Fruit fly (Drosophila melanogaster) whole organism, embryonic: ENCODE data around the gene CG5969.

Source experiments
- Abd-B ChIP-seq: fragments of 200-800 bp; sonication (Bioruptor generic); optimal IDR thresholded peaks from 2 replicates; lab custom pipeline; 2018; ENCODE audit warnings: missing biosample characterization, mild to moderate bottlenecking, missing genetic modification characterization, moderate library complexity
- Aef1 ChIP-seq: fragments of 200-800 bp; sonication (Bioruptor generic); IDR thresholded peaks from 3 replicates; pipeline ENCODE4 v1.3.6; 2022; ENCODE audit warnings: missing biosample characterization, missing genetic modification characterization
- Blimp-1 ChIP-seq: fragments of 200-800 bp; sonication (Bioruptor generic); optimal IDR thresholded peaks from 3 replicates; lab custom pipeline; 2018; ENCODE audit warnings: missing biosample characterization, missing genetic modification characterization, mild to moderate bottlenecking, moderate library complexity, missing genetic modification reagents
- CG12155 ChIP-seq: fragments of 200-800 bp; sonication (Bioruptor generic); optimal IDR thresholded peaks from 3 replicates; lab custom pipeline; 2016; ENCODE audit warnings: missing biosample characterization, missing genetic modification characterization
- CG13123 ChIP-seq: fragments of 200-800 bp; sonication (Bioruptor generic); optimal IDR thresholded peaks from 2 replicates; lab custom pipeline; 2016; ENCODE audit warnings: missing biosample characterization, missing genetic modification characterization
- CG13287 ChIP-seq: fragments of 200-800 bp; sonication (Bioruptor generic); IDR thresholded peaks from 2 replicates; pipeline ENCODE4 v1.3.6; 2022; ENCODE audit warnings: missing biosample characterization, missing genetic modification characterization; ENCODE audit not compliant: partially characterized antibody
- CG1647 ChIP-seq: fragments of 200-800 bp; sonication (Bioruptor generic); optimal IDR thresholded peaks from 3 replicates; lab custom pipeline; 2016; ENCODE audit warnings: missing biosample characterization, missing genetic modification characterization
- CG17186 ChIP-seq: fragments of 200-800 bp; sonication (Bioruptor generic); optimal IDR thresholded peaks from 3 replicates; lab custom pipeline; 2017; ENCODE audit warnings: missing biosample characterization, missing genetic modification reagents, missing genetic modification characterization
- CG17385 ChIP-seq: fragments of 200-800 bp; sonication (Bioruptor generic); optimal IDR thresholded peaks from 3 replicates; lab custom pipeline; 2018; ENCODE audit warnings: missing biosample characterization, mild to moderate bottlenecking, missing genetic modification characterization
- CG18764 ChIP-seq: fragments of 200-800 bp; sonication (Bioruptor generic); optimal IDR thresholded peaks from 3 replicates; lab custom pipeline; 2016; ENCODE audit warnings: missing biosample characterization, missing genetic modification characterization
- CG3407 ChIP-seq: fragments of 200-800 bp; sonication (Bioruptor generic); optimal IDR thresholded peaks from 2 replicates; lab custom pipeline; 2018; ENCODE audit warnings: missing biosample characterization, mild to moderate bottlenecking, missing genetic modification characterization
- CG4360 ChIP-seq: fragments of 200-800 bp; sonication (Bioruptor generic); IDR thresholded peaks from 2 replicates; pipeline ENCODE4 v1.3.6; 2022; ENCODE audit warnings: missing biosample characterization, missing genetic modification characterization
- CG4707 ChIP-seq: fragments of 200-800 bp; sonication (Bioruptor generic); optimal IDR thresholded peaks from 2 replicates; lab custom pipeline; 2018; ENCODE audit warnings: missing biosample characterization, mild to moderate bottlenecking, missing genetic modification characterization, moderate library complexity
- CG6254 ChIP-seq: fragments of 200-800 bp; sonication (Bioruptor generic); optimal IDR thresholded peaks from 3 replicates; lab custom pipeline; 2017; ENCODE audit warnings: mild to moderate bottlenecking, missing biosample characterization, missing genetic modification reagents, missing genetic modification characterization
- CG8359 ChIP-seq: fragments of 200-800 bp; sonication (Bioruptor generic); optimal IDR thresholded peaks from 2 replicates; lab custom pipeline; 2017; ENCODE audit warnings: missing biosample characterization, mild to moderate bottlenecking, missing genetic modification characterization, borderline replicate concordance
- Dad ChIP-seq: fragments of 200-800 bp; sonication (Bioruptor generic); optimal IDR thresholded peaks from 3 replicates; lab custom pipeline; 2016; ENCODE audit warnings: missing biosample characterization, missing genetic modification characterization
- Doc3 ChIP-seq: fragments of 200-800 bp; sonication (Bioruptor generic); IDR thresholded peaks from 3 replicates; pipeline ENCODE4 v1.3.6; 2022; ENCODE audit warnings: missing biosample characterization, missing genetic modification characterization; ENCODE audit not compliant: partially characterized antibody
- E2f2 ChIP-seq: fragments of 200-800 bp; sonication (Bioruptor generic); IDR thresholded peaks from 2 replicates; pipeline ENCODE4 v1.3.6; 2022; ENCODE audit warnings: missing biosample characterization, missing genetic modification characterization
- Fer2 ChIP-seq: fragments of 200-800 bp; sonication (Bioruptor generic); optimal IDR thresholded peaks from 2 replicates; lab custom pipeline; 2018; ENCODE audit warnings: missing biosample characterization, mild to moderate bottlenecking, missing genetic modification characterization, moderate library complexity
- Gug ChIP-seq: fragments of 200-800 bp; sonication (Bioruptor generic); IDR thresholded peaks from 4 replicates; pipeline ENCODE4 v1.3.6; 2022; ENCODE audit warnings: missing biosample characterization, missing genetic modification characterization
- Hmr ChIP-seq: fragments of 200-800 bp; sonication (Bioruptor generic); optimal IDR thresholded peaks from 3 replicates; lab custom pipeline; 2017; ENCODE audit warnings: mild to moderate bottlenecking, missing biosample characterization, missing genetic modification reagents, missing genetic modification characterization
- MESR4 ChIP-seq: fragments of 200-800 bp; sonication (Bioruptor generic); optimal IDR thresholded peaks from 2 replicates; lab custom pipeline; 2018; ENCODE audit warnings: missing biosample characterization, mild to moderate bottlenecking, missing genetic modification characterization, moderate library complexity
- Max ChIP-seq: fragments of 200-800 bp; sonication (Bioruptor generic); optimal IDR thresholded peaks from 2 replicates; lab custom pipeline; 2016; ENCODE audit warnings: missing biosample characterization, mild to moderate bottlenecking, missing genetic modification characterization
- Med ChIP-seq: fragments of 200-800 bp; sonication (Bioruptor generic); peaks from one replicate; lab custom pipeline; 2016; ENCODE audit warnings: missing biosample characterization, missing genetic modification characterization, mild to moderate bottlenecking, inconsistent platforms, moderate library complexity
- Oaz ChIP-seq: fragments of 200-800 bp; sonication (Bioruptor generic); IDR thresholded peaks from 2 replicates; pipeline ENCODE4 v1.3.6; 2022; ENCODE audit warnings: missing biosample characterization, missing genetic modification characterization
- Scr ChIP-seq: fragments of 200-800 bp; sonication (Bioruptor generic); IDR thresholded peaks from 2 replicates; pipeline ENCODE4 v1.3.6; 2022; ENCODE audit warnings: missing biosample characterization, missing genetic modification characterization; ENCODE audit not compliant: partially characterized antibody
- ara ChIP-seq: fragments of 200-800 bp; sonication (Bioruptor generic); IDR thresholded peaks from 2 replicates; pipeline ENCODE4 v1.3.6; 2022; ENCODE audit warnings: missing biosample characterization, missing genetic modification characterization
- ash1 ChIP-seq: fragments of 200-800 bp; sonication (Bioruptor generic); optimal IDR thresholded peaks from 2 replicates; lab custom pipeline; 2018; ENCODE audit warnings: missing biosample characterization, mild to moderate bottlenecking, missing genetic modification characterization
- esg ChIP-seq: fragments of 200-800 bp; sonication (Bioruptor generic); conservative IDR thresholded peaks from 2 replicates; pipeline ENCODE4 v1.3.6; 2022; ENCODE audit warnings: missing biosample characterization, missing genetic modification characterization
- gce ChIP-seq: fragments of 200-800 bp; sonication (Bioruptor generic); IDR thresholded peaks from 3 replicates; pipeline ENCODE4 v1.3.6; 2022; ENCODE audit warnings: missing biosample characterization, missing genetic modification characterization
- gsb-n ChIP-seq: fragments of 200-800 bp; sonication (Bioruptor generic); optimal IDR thresholded peaks from 3 replicates; lab custom pipeline; 2018; ENCODE audit warnings: missing biosample characterization, mild to moderate bottlenecking, missing genetic modification characterization
- hb ChIP-seq: fragments of 200-800 bp; sonication (Bioruptor generic); IDR thresholded peaks from 3 replicates; pipeline ENCODE4 v1.3.6; 2022; ENCODE audit warnings: missing biosample characterization, missing genetic modification characterization; ENCODE audit not compliant: partially characterized antibody
- hbn ChIP-seq: fragments of 200-800 bp; sonication (Bioruptor generic); IDR thresholded peaks from 2 replicates; pipeline ENCODE4 v1.3.6; 2022; ENCODE audit warnings: missing biosample characterization, missing genetic modification characterization; ENCODE audit not compliant: partially characterized antibody
- lab ChIP-seq: fragments of 200-800 bp; sonication (Bioruptor generic); optimal IDR thresholded peaks from 3 replicates; lab custom pipeline; 2017; ENCODE audit warnings: missing biosample characterization, missing genetic modification characterization, mild to moderate bottlenecking, moderate library complexity, missing genetic modification reagents
- luna ChIP-seq: fragments of 200-800 bp; sonication (Bioruptor generic); optimal IDR thresholded peaks from 2 replicates; lab custom pipeline; 2016; ENCODE audit warnings: missing biosample characterization, missing genetic modification characterization
- maf-S ChIP-seq: fragments of 200-800 bp; sonication (Bioruptor generic); optimal IDR thresholded peaks from 2 replicates; lab custom pipeline; 2016; ENCODE audit warnings: missing biosample characterization, missing genetic modification characterization
- nau ChIP-seq: fragments of 200-800 bp; sonication (Bioruptor generic); optimal IDR thresholded peaks from 3 replicates; lab custom pipeline; 2017; ENCODE audit warnings: missing biosample characterization, mild to moderate bottlenecking, missing genetic modification characterization, missing genetic modification reagents
- pho ChIP-seq: fragments of 200-800 bp; sonication (Bioruptor generic); optimal IDR thresholded peaks from 2 replicates; lab custom pipeline; 2016; ENCODE audit warnings: missing biosample characterization, missing genetic modification characterization
- pita ChIP-seq: fragments of 200-800 bp; sonication (Bioruptor generic); optimal IDR thresholded peaks from 2 replicates; lab custom pipeline; 2017; ENCODE audit warnings: missing biosample characterization, mild to moderate bottlenecking, missing genetic modification characterization
- prd ChIP-seq, 3 experiments: fragments of >200 bp in 2 of 3; fragments of 200-800 bp in 1 of 3; sonication (Bioruptor generic) in 1 of 3; optimal IDR thresholded peaks in 2 of 3; IDR thresholded peaks in 1 of 3; 2 replicates in 2 of 3; 3 replicates in 1 of 3; pipeline versions ENCODE4 v1.3.6 to Lab custom; 2017 to 2022; ENCODE audit warnings: missing biosample characterization in 1 of 3, missing genetic modification characterization in 1 of 3
- row ChIP-seq: fragments of 200-800 bp; sonication (Bioruptor generic); IDR thresholded peaks from 3 replicates; pipeline ENCODE4 v1.3.6; 2022; ENCODE audit warnings: missing biosample characterization, missing genetic modification characterization
- sens ChIP-seq: fragments of 200-800 bp; sonication (Bioruptor generic); peaks from one replicate; lab custom pipeline; 2016; ENCODE audit warnings: missing biosample characterization, missing genetic modification characterization
- sug ChIP-seq: fragments of 200-800 bp; optimal IDR thresholded peaks from 2 replicates; lab custom pipeline; 2019; ENCODE audit warnings: missing biosample characterization, mild to moderate bottlenecking, missing genetic modification characterization, moderate library complexity
- tll ChIP-seq, 2 experiments: fragments of 200-800 bp in 1 of 2; fragments of >200 bp in 1 of 2; sonication (Bioruptor generic) in 1 of 2; optimal IDR thresholded peaks; 2 replicates each; lab custom pipeline; 2017 to 2019; ENCODE audit warnings: missing biosample characterization in 2 of 2, missing genetic modification characterization in 2 of 2, mild to moderate bottlenecking in 1 of 2, moderate library complexity in 1 of 2
- trem ChIP-seq: fragments of 200-800 bp; optimal IDR thresholded peaks from 3 replicates; lab custom pipeline; 2019; ENCODE audit warnings: missing biosample characterization, mild to moderate bottlenecking, missing genetic modification characterization, moderate library complexity
- tx ChIP-seq: fragments of 200-800 bp; sonication (Bioruptor generic); optimal IDR thresholded peaks from 2 replicates; lab custom pipeline; 2016; ENCODE audit warnings: missing biosample characterization, missing genetic modification characterization
- vfl ChIP-seq: fragments of 200-800 bp; sonication (Bioruptor generic); optimal IDR thresholded peaks from 2 replicates; lab custom pipeline; 2016; ENCODE audit warnings: missing biosample characterization, missing genetic modification characterization
- vnd ChIP-seq: fragments of 200-800 bp; sonication (Bioruptor generic); IDR thresholded peaks from 3 replicates; pipeline ENCODE4 v1.3.6; 2022; ENCODE audit warnings: missing biosample characterization, missing genetic modification characterization; ENCODE audit not compliant: partially characterized antibody
- wdn ChIP-seq: fragments of 200-800 bp; sonication (Bioruptor generic); IDR thresholded peaks from 2 replicates; pipeline ENCODE4 v1.3.6; 2022; ENCODE audit warnings: missing biosample characterization, missing genetic modification characterization

CG5969 gene

DNA sequence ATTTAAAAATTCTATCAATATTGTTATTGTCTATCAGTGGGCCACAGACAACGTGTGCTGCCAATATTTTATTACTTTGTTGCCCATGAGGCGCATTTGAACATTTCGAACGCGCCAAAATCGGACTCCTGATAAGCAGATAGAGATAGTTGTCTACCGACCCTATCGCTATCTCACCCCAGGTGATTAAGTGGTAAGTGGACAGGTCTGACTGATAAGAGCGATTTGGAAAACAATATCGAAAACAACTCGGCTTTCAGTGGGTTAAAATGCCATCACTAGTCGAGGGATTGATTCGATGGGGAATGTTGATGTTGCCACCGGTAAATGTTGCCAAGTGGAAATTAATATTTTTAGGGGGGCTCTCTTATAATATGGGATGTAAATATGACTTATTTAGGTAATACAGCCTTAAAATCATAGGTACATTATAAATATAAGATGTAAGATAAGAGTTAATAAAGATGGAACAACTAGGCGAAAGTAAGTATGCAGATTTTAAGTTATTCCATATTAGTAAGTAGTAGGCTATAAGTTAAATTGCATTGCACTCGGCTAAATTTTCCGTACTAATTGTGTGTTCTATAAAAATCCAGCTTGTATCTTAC is 18.0 kb downstream of the CG5969 start, which contains the start of gene ND-39 (continued):
- TF ChIP-seq lab (GFP tag; lab: Kevin White, UChicago) (peak; percentile 55), CG1647 (GFP tag; lab: Kevin White, UChicago) (no peak), CG17385 (GFP tag; lab: Kevin White, UChicago) (no peak), Scr (GFP tag; lab: Robert Waterston, UW) (0 out of 2 replicates have a peak, but pooled peaks have one; percentile 14), tll (GFP tag; optimal IDR thresholded peaks at IDR 0.05; lab: Kevin White, UChicago) (no peak), Blimp-1 (GFP tag; lab: Kevin White, UChicago) (no peak), luna (GFP tag; lab: Kevin White, UChicago) (no peak), E2f2 (peak; percentile 63), hbn (GFP tag; lab: Robert Waterston, UW) (no peak), row (GFP tag; lab: Robert Waterston, UW) (peak; percentile 34; the same call in 1 of the 3 replicates), Hmr (GFP tag; lab: Kevin White, UChicago) (peak; percentile 5), CG13123 (GFP tag; lab: Kevin White, UChicago) (no peak), esg (no peak), Dad (GFP tag; lab: Kevin White, UChicago) (no peak), prd (optimal IDR thresholded peaks at IDR 0.05; lab: Kevin White, UChicago) (no peak), prd (GFP tag; IDR thresholded peaks at IDR 0.05; lab: Robert Waterston, UW) (no peak), Oaz (no peak), Doc3 (GFP tag; lab: Robert Waterston, UW) (0 out of 3 replicates have a peak, but pooled peaks have one; percentile 22), CG8359 (GFP tag; lab: Kevin White, UChicago) (no peak), pita (GFP tag; lab: Kevin White, UChicago) (no peak), gce (no peak), Aef1 (no peak), sug (tag; lab: Kevin White, UChicago) (peak; percentile 63), hb (GFP tag; lab: Robert Waterston, UW) (no peak), CG3407 (GFP tag; lab: Kevin White, UChicago) (no peak), CG6254 (GFP tag; lab: Kevin White, UChicago) (no peak), gsb-n (no peak), vfl (no peak), ara (GFP tag; lab: Robert Waterston, UW) (no peak), ash1 (GFP tag; lab: Kevin White, UChicago) (no peak), vnd (GFP tag; lab: Robert Waterston, UW) (peak; percentile 29; the same call in 1 of the 3 replicates), wdn (GFP tag; lab: Robert Waterston, UW) (no peak), CG13287 (peak; percentile 54), tx (GFP tag; lab: Kevin White, UChicago) (no peak), pho (GFP tag; lab: Kevin White, UChicago) (no peak), MESR4 (GFP tag; lab: Kevin White, UChicago) (no peak), Med (peak; percentile 42), Gug (GFP tag; lab: Robert Waterston, UW) (no peak), CG4360 (GFP tag; lab: Robert Waterston, UW) (no peak), Abd-B (GFP tag; lab: Kevin White, UChicago) (no peak), CG17186 (GFP tag; lab: Kevin White, UChicago) (no peak), Fer2 (tag; lab: Kevin White, UChicago) (no peak), CG4707 (GFP tag; lab: Kevin White, UChicago) (no peak), CG18764 (GFP tag; lab: Kevin White, UChicago) (no peak), sens (GFP tag; lab: Kevin White, UChicago) (peak; percentile 37), nau (GFP tag; lab: Kevin White, UChicago) (no peak), CG12155 (no peak), maf-S (GFP tag; lab: Kevin White, UChicago) (no peak), trem (tag; lab: Kevin White, UChicago) (peak; percentile 94), Max (GFP tag; lab: Kevin White, UChicago) (no peak)
